Worm (Caenorhabditis elegans) whole organism, L1 larva: ENCODE measurements around the gene ave-1.

Source experiments
- C16A3.4 ChIP-seq: fragments of 150-350 bp; optimal IDR thresholded peaks from 2 replicates; lab custom pipeline; 2014; ENCODE audit warnings: missing biosample characterization, missing genetic modification characterization
- C34B4.2 ChIP-seq: sonication (generic microtip); optimal IDR thresholded peaks from 2 replicates; lab custom pipeline; 2017; ENCODE audit warnings: mild to moderate bottlenecking, missing genetic modification characterization, missing compliant biosample characterization
- F16B12.6 ChIP-seq: fragments of 150-350 bp; optimal IDR thresholded peaks from 2 replicates; lab custom pipeline; 2014; ENCODE audit warnings: missing biosample characterization, missing genetic modification characterization
- aly-2 ChIP-seq: fragments of 150-350 bp; optimal IDR thresholded peaks from 2 replicates; lab custom pipeline; 2014; ENCODE audit warnings: missing biosample characterization, missing genetic modification characterization
- blmp-1 ChIP-seq: fragments of 150-350 bp; optimal IDR thresholded peaks from 2 replicates; lab custom pipeline; 2014; ENCODE audit warnings: missing biosample characterization, missing genetic modification characterization
- ceh-82 ChIP-seq, 3 experiments: fragments of 150-350 bp in 1 of 3; sonication (generic microtip) in 2 of 3; optimal IDR thresholded peaks; 2 replicates each; lab custom pipeline; 2014 to 2017; ENCODE audit warnings: missing biosample characterization in 3 of 3, missing genetic modification characterization in 3 of 3
- ceh-88 ChIP-seq: fragments of 200-800 bp; sonication (Bioruptor generic); IDR thresholded peaks from 2 replicates; pipeline ENCODE4 v1.3.6; 2022; ENCODE audit warnings: missing genetic modification characterization, missing compliant biosample characterization
- dpl-1 ChIP-seq, 3 experiments: fragments of 150-350 bp in 2 of 3; sonication (generic microtip) in 1 of 3; optimal IDR thresholded peaks; 2 replicates each; lab custom pipeline; 2014 to 2017; ENCODE audit warnings: missing biosample characterization in 3 of 3, missing genetic modification characterization in 3 of 3, missing genetic modification reagents in 3 of 3
- efl-1 ChIP-seq, 4 experiments: fragments of 150-350 bp; optimal IDR thresholded peaks in 3 of 4; peaks in 1 of 4; 1 replicate in 1 of 4; 2 replicates in 3 of 4; lab custom pipeline; 2014; ENCODE audit warnings: missing biosample characterization in 2 of 4, missing genetic modification characterization in 2 of 4, missing genetic modification reagents in 2 of 4
- egl-13 ChIP-seq: sonication (generic microtip); optimal IDR thresholded peaks from 2 replicates; lab custom pipeline; 2016; ENCODE audit warnings: missing genotype, missing genetic modification reagents, missing genetic modification characterization, missing compliant biosample characterization
- ets-5 ChIP-seq: fragments of 200-800 bp; sonication (Bioruptor generic); IDR thresholded peaks from 2 replicates; pipeline ENCODE4 v1.3.6; 2022; ENCODE audit warnings: missing genetic modification characterization, missing compliant biosample characterization
- fkh-10 ChIP-seq: sonication (generic microtip); optimal IDR thresholded peaks from 2 replicates; lab custom pipeline; 2017; ENCODE audit warnings: missing biosample characterization, missing genetic modification reagents, missing genetic modification characterization
- lin-13 ChIP-seq: fragments of 150-350 bp; optimal IDR thresholded peaks from 2 replicates; lab custom pipeline; 2014; ENCODE audit warnings: missing biosample characterization, missing genetic modification reagents, missing genetic modification characterization
- lin-15B ChIP-seq: fragments of 150-350 bp; sonication (generic microtip); optimal IDR thresholded peaks from 3 replicates; lab custom pipeline; 2014; ENCODE audit warnings: missing biosample characterization, missing genetic modification characterization
- lin-35 ChIP-seq, 2 experiments: fragments of 150-350 bp; optimal IDR thresholded peaks; 2 replicates each; lab custom pipeline; 2014; ENCODE audit warnings: missing biosample characterization in 2 of 2, missing genetic modification characterization in 2 of 2, missing genetic modification reagents in 2 of 2
- lir-3 ChIP-seq: sonication (generic microtip); optimal IDR thresholded peaks from 2 replicates; lab custom pipeline; 2016; ENCODE audit warnings: mild to moderate bottlenecking, missing genetic modification characterization, moderate library complexity, missing compliant biosample characterization; ENCODE audit not compliant: poor library complexity
- lsy-2 ChIP-seq, 2 experiments: fragments of 150-350 bp; optimal IDR thresholded peaks; 2 replicates each; lab custom pipeline; 2014; ENCODE audit warnings: missing biosample characterization in 2 of 2, missing genetic modification characterization in 2 of 2
- mab-9 ChIP-seq: fragments of 200-800 bp; sonication (Bioruptor generic); IDR thresholded peaks from 2 replicates; pipeline ENCODE4 v1.3.6; 2022; ENCODE audit warnings: missing genetic modification reagents, missing genetic modification characterization, missing compliant biosample characterization
- mep-1 ChIP-seq: fragments of 150-350 bp; optimal IDR thresholded peaks from 2 replicates; lab custom pipeline; 2014; ENCODE audit warnings: missing biosample characterization, missing genetic modification characterization
- nhr-237 ChIP-seq: fragments of 150-350 bp; optimal IDR thresholded peaks from 2 replicates; lab custom pipeline; 2014; ENCODE audit warnings: missing biosample characterization, missing genetic modification characterization
- nhr-76 ChIP-seq: sonication (generic microtip); optimal IDR thresholded peaks from 2 replicates; lab custom pipeline; 2017; ENCODE audit warnings: missing biosample characterization, missing genetic modification characterization
- nhr-84 ChIP-seq: sonication (generic microtip); optimal IDR thresholded peaks from 2 replicates; lab custom pipeline; 2017; ENCODE audit warnings: missing biosample characterization, missing genetic modification characterization
- nhr-85 ChIP-seq: sonication (generic microtip); peaks from one replicate; lab custom pipeline; 2016; ENCODE audit warnings: missing genetic modification characterization, inconsistent platforms, missing compliant biosample characterization
- nhr-90 ChIP-seq: sonication (generic microtip); optimal IDR thresholded peaks from 2 replicates; lab custom pipeline; 2016; ENCODE audit warnings: mild to moderate bottlenecking, missing genetic modification characterization, missing compliant biosample characterization; ENCODE audit not compliant: poor library complexity
- pax-3 ChIP-seq: fragments of 200-800 bp; sonication (Bioruptor generic); optimal IDR thresholded peaks from 2 replicates; lab custom pipeline; 2018; ENCODE audit warnings: mild to moderate bottlenecking, missing genetic modification characterization, moderate library complexity, missing compliant biosample characterization
- pqm-1 ChIP-seq: sonication (generic microtip); optimal IDR thresholded peaks from 3 replicates; lab custom pipeline; 2017; ENCODE audit warnings: missing biosample characterization, missing genetic modification characterization
- rnt-1 ChIP-seq: sonication (generic microtip); optimal IDR thresholded peaks from 2 replicates; lab custom pipeline; 2016; ENCODE audit warnings: mild to moderate bottlenecking, missing genetic modification characterization, moderate library complexity, missing compliant biosample characterization
- skn-1 ChIP-seq: fragments of 150-350 bp; optimal IDR thresholded peaks from 2 replicates; lab custom pipeline; 2014; ENCODE audit warnings: missing biosample characterization, missing genetic modification characterization
- snu-23 ChIP-seq: sonication (generic microtip); optimal IDR thresholded peaks from 2 replicates; lab custom pipeline; 2016; ENCODE audit warnings: missing genetic modification characterization, missing compliant biosample characterization
- sptf-1 ChIP-seq: fragments of 150-350 bp; optimal IDR thresholded peaks from 2 replicates; lab custom pipeline; 2014; ENCODE audit warnings: missing biosample characterization, missing genetic modification characterization
- tbx-2 ChIP-seq: sonication (generic microtip); optimal IDR thresholded peaks from 2 replicates; lab custom pipeline; 2016; ENCODE audit warnings: missing genetic modification characterization, missing compliant biosample characterization
- tlp-1 ChIP-seq: fragments of 150-350 bp; optimal IDR thresholded peaks from 2 replicates; lab custom pipeline; 2014; ENCODE audit warnings: missing biosample characterization, missing genetic modification characterization
- unc-30 ChIP-seq: sonication (generic microtip); optimal IDR thresholded peaks from 2 replicates; lab custom pipeline; 2017; ENCODE audit warnings: missing biosample characterization, missing genetic modification characterization
- unc-62 ChIP-seq: fragments of 150-350 bp; optimal IDR thresholded peaks from 2 replicates; lab custom pipeline; 2014; ENCODE audit warnings: missing biosample characterization, missing genetic modification reagents, missing genetic modification characterization
- unc-86 ChIP-seq: sonication (generic microtip); optimal IDR thresholded peaks from 2 replicates; lab custom pipeline; 2016; ENCODE audit warnings: missing genetic modification characterization, missing compliant biosample characterization
- vab-15 ChIP-seq: sonication (generic microtip); optimal IDR thresholded peaks from 2 replicates; lab custom pipeline; 2017; ENCODE audit warnings: missing genotype, mild to moderate bottlenecking, missing genetic modification characterization, missing compliant biosample characterization
- xbp-1 ChIP-seq: sonication (generic microtip); optimal IDR thresholded peaks from 2 replicates; lab custom pipeline; 2016; ENCODE audit warnings: missing genetic modification characterization, missing compliant biosample characterization
- ztf-11 ChIP-seq, 2 experiments: sonication (generic microtip); optimal IDR thresholded peaks; 2 replicates each; lab custom pipeline; 2016 to 2017; ENCODE audit warnings: missing genetic modification characterization in 2 of 2, missing biosample characterization in 1 of 2, missing compliant biosample characterization in 1 of 2

ave-1 gene

DNA sequence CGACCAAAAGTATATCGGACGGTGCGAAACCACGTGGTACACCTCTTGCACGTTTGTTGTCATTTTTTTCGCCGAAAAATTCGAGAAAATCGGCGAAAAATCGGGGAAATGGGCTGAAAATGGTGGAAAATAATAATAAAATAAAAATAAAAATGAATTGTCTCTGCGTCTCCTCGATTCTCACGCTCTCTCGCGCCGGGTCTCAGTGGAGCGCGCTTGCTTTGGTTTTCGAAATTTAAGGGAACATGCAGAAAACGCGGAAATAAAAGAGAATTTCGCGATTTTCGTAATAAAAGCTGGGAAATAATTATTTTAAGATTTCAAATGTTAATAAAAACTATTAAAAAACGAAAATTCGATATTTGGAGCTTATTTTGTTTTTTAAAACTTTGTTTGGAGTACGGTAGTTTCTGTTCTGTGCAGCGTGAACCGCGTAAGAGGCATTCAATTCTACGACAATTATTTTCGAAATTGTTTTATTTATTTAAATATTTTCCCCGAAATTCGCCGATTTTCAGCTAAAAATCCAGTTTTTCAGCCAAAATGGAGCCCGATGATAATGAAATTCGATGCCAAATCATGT is at the start of gene ave-1, which contains the start of gene M01G5.1:
TSS of gene ave-1 (minus strand) at position 113 of the 583 bp plus-strand sequence.
TSS of gene M01G5.1 (plus strand) at position 539 of the 583 bp plus-strand sequence.
- peak; percentile 9 for TF ChIP-seq nhr-90 (tag; lab: Kevin White, UChicago)
- TF ChIP-seq ceh-82 (tag; optimal IDR thresholded peaks at IDR 0.05; lab: Kevin White, UChicago) = peak in 1 of 3 experiments; percentile 66
- peak; percentile 29 for TF ChIP-seq skn-1
- TF ChIP-seq lin-35 (GFP tag; optimal IDR thresholded peaks at IDR 0.05; lab: Kevin White, UChicago) = peak; percentile 39 to 49
- no peak for TF ChIP-seq nhr-76 (tag; lab: Kevin White, UChicago)
- no peak for TF ChIP-seq vab-15 (tag; lab: Kevin White, UChicago)
- peak; percentile 71 for TF ChIP-seq mep-1
- peak; percentile 22 for TF ChIP-seq lin-15B (tag; lab: Kevin White, UChicago)
- peak; percentile 25 for TF ChIP-seq lin-13 (GFP tag; lab: Kevin White, UChicago)
- TF ChIP-seq dpl-1 (GFP tag; optimal IDR thresholded peaks at IDR 0.05; lab: Kevin White, UChicago) = peak; percentile 41 to 68 (median 50)
- TF ChIP-seq nhr-237 (tag; lab: Kevin White, UChicago) = no peak
- peak; percentile 41 for TF ChIP-seq F16B12.6 (tag; lab: Kevin White, UChicago)
- TF ChIP-seq ets-5 (GFP tag; lab: Robert Waterston, UW) = no peak
- peak; percentile 24 for TF ChIP-seq blmp-1 (tag; lab: Kevin White, UChicago)
- peak; percentile 65 to 75 for TF ChIP-seq lsy-2 (tag; optimal IDR thresholded peaks at IDR 0.05; lab: Kevin White, UChicago)
- no peak for TF ChIP-seq ztf-11 (tag; optimal IDR thresholded peaks at IDR 0.05; lab: Kevin White, UChicago)
- TF ChIP-seq efl-1 (optimal IDR thresholded peaks at IDR 0.05; lab: Kevin White, UChicago) = peak; percentile 46 to 49
- peak; percentile 63 to 93 for TF ChIP-seq efl-1 (GFP tag; optimal IDR thresholded peaks at IDR 0.05 in 1 of 2; lab: Kevin White, UChicago)
- no peak for TF ChIP-seq unc-86 (tag; lab: Kevin White, UChicago)
- TF ChIP-seq xbp-1 (tag; lab: Kevin White, UChicago) = peak; percentile 35
- no peak for TF ChIP-seq fkh-10
- TF ChIP-seq nhr-85 (tag; lab: Kevin White, UChicago) = peak; percentile 50
- peak; percentile 48 for TF ChIP-seq snu-23 (GFP tag; lab: Kevin White, UChicago)
- peak; percentile 36 for TF ChIP-seq tbx-2 (tag; lab: Kevin White, UChicago)

DNA sequence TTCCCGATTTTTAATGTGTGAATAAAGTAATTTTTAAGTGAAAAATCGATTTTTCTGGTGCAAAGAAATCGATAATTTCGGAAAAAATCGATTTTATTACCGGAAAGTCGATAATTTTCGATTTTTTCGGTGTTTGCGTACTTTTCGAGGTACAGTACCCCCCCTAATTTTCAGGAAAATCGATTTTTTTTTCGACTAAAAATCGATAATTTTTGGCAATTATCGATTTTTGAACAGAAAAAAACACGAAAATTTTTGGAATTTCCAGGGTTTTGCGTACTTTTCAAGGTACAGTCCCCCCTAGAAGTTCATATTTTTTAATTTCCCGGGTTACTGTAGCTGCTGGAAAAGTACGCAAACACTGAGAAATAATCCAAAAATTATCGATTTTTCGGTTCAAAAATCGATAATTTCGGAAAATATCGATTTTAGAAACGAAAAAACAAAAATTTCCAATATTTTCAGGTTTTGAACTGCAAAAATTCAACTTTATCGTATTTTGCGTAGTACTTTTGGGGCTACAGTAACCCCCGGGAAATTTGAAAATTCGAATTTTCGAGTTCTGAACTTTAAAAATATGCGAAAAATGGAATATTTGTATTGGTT is 47.7 kb upstream of the ave-1 start:
- TF ChIP-seq sptf-1 (no peak), unc-30 (tag; lab: Kevin White, UChicago) (no peak), pqm-1 (tag; lab: Kevin White, UChicago) (no peak), blmp-1 (tag; lab: Kevin White, UChicago) (no peak), efl-1 (optimal IDR thresholded peaks at IDR 0.05; lab: Kevin White, UChicago) (no peak), efl-1 (GFP tag; optimal IDR thresholded peaks at IDR 0.05 in 1 of 2; lab: Kevin White, UChicago) (no peak), ceh-88 (GFP tag; lab: Robert Waterston, UW) (no peak), C34B4.2 (no peak), aly-2 (tag; lab: Kevin White, UChicago) (no peak), nhr-76 (tag; lab: Kevin White, UChicago) (no peak), pax-3 (tag; lab: Kevin White, UChicago) (no peak), nhr-84 (tag; lab: Kevin White, UChicago) (no peak), C16A3.4 (tag; lab: Kevin White, UChicago) (no peak), snu-23 (GFP tag; lab: Kevin White, UChicago) (no peak), mab-9 (no peak), tlp-1 (tag; lab: Kevin White, UChicago) (no peak), egl-13 (no peak), rnt-1 (tag; lab: Kevin White, UChicago) (no peak), lir-3 (tag; lab: Kevin White, UChicago) (no peak), unc-62 (no peak)
